Worm (Caenorhabditis elegans) whole organism, midembryonic: Measurements from ENCODE around the gene Y51A2B.6.

Source experiments
- T22C8.4 ChIP-seq: fragments of 200-800 bp; sonication (Bioruptor generic); IDR thresholded peaks from 2 replicates; pipeline ENCODE4 v1.3.6; 2022; ENCODE audit warnings: missing genetic modification characterization, missing compliant biosample characterization
- cog-1 ChIP-seq: sonication (generic microtip); optimal IDR thresholded peaks from 2 replicates; lab custom pipeline; 2016; ENCODE audit warnings: missing genetic modification characterization, missing compliant biosample characterization
- flt-1 ChIP-seq: fragments of 200-800 bp; sonication (Bioruptor generic); IDR thresholded peaks from 2 replicates; pipeline ENCODE4 v1.3.6; 2022; ENCODE audit warnings: missing genetic modification characterization, missing compliant biosample characterization
- med-1 ChIP-seq: sonication (generic microtip); optimal IDR thresholded peaks from 2 replicates; lab custom pipeline; 2017; ENCODE audit warnings: missing genetic modification characterization, mild to moderate bottlenecking, missing compliant biosample characterization, antibody characterized with exemption, missing genetic modification reagents; ENCODE audit not compliant: insufficient read depth
- ref-1 ChIP-seq: fragments of 200-800 bp; sonication (Bioruptor generic); conservative IDR thresholded peaks from 2 replicates; pipeline ENCODE4 v1.3.6; 2022; ENCODE audit warnings: missing genetic modification reagents, missing genetic modification characterization, missing compliant biosample characterization
- tab-1 ChIP-seq: fragments of 200-800 bp; sonication (Bioruptor generic); IDR thresholded peaks from 2 replicates; pipeline ENCODE4 v1.3.6; 2022; ENCODE audit warnings: missing genetic modification characterization, missing compliant biosample characterization
- ztf-23 ChIP-seq: fragments of 200-800 bp; sonication (Bioruptor generic); IDR thresholded peaks from 2 replicates; pipeline ENCODE4 v1.3.6; 2022; ENCODE audit warnings: missing genetic modification reagents, missing genetic modification characterization, missing compliant biosample characterization
- ztf-29 ChIP-seq: fragments of 200-800 bp; sonication (Bioruptor generic); IDR thresholded peaks from 2 replicates; pipeline ENCODE4 v1.3.6; 2022; ENCODE audit warnings: missing genetic modification reagents, missing genetic modification characterization, missing compliant biosample characterization

- TF ChIP-seq ztf-23 (GFP tag; lab: Robert Waterston, UW) (no peak), flt-1 (GFP tag; lab: Robert Waterston, UW) (no peak), tab-1 (no peak), med-1 (no peak), T22C8.4 (GFP tag; lab: Robert Waterston, UW) (no peak), ref-1 (GFP tag; lab: Robert Waterston, UW) (no peak), ztf-29 (GFP tag; lab: Robert Waterston, UW) (no peak), cog-1 (tag; lab: Kevin White, UChicago) (no peak)
Observed at ce11 chrV:18438081-18438480, 44.0 kb upstream of the Y51A2B.6 start, which contains the start of gene ZK262.8.
